Worm (Caenorhabditis elegans): ENCODE data around the gene srh-308.

DNA sequence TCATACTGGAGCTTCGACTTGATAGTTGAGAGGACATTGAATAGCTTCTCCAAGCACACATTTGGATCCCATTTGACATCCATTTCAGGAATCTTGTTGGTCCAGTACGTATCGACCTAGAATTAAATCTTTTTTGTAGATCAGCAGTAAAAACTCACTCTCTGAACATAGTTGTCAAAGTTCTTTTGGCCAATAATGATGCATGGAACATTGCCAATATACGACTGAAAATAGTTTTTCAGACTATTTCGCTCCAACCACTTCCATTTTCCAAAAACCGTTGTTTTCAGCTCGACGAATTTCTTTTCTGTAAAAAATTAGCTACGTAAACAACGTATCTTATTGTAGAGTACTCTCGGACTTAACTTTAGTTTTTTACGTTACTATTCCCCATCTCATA lies 35.7 kb downstream of the srh-308 start:
- TF ChIP-seq pag-3 (tag; optimal IDR thresholded peaks at IDR 0.05; ENCODE audit: borderline replicate concordance) (no peak), F13H6.1 (tag; optimal IDR thresholded peaks at IDR 0.05) (no peak), ref-2 (tag; optimal IDR thresholded peaks at IDR 0.05) (no peak), pros-1 (tag; optimal IDR thresholded peaks at IDR 0.05) (no peak), pha-4 (tag; optimal IDR thresholded peaks at IDR 0.05) (no peak), pqm-1 (tag; optimal IDR thresholded peaks at IDR 0.05) (no peak), rnt-1 (tag; optimal IDR thresholded peaks at IDR 0.05) (no peak)
